Worm (Caenorhabditis elegans): ENCODE measurements around the gene Y76B12C.8.

DNA sequence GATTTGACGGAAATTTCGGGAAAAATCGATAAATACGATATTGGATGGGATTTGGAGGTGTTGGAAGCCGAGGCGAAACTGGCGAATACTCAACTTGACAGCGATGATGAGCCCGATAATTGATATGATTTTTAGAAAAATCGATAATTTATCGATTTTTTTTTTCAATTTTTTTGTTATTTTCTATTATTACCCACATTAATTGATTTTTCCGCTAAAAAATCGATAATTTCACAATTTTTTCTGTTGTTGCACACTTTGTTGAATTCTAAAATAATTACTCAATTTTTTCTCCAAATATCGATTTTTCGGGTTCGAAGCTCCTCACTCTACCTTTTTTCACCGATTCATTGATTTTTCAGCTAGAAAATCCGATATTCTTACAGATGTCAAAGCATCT, 10.4 kb upstream of the Y76B12C.8 start, which contains the start of gene Y48A5A.3:
- TF ChIP-seq tbx-2 (tag; optimal IDR thresholded peaks at IDR 0.05) (no peak), madf-2 (tag; optimal IDR thresholded peaks at IDR 0.05) (no peak), ets-4 (tag; optimal IDR thresholded peaks at IDR 0.05) (no peak), lin-11 (tag; optimal IDR thresholded peaks at IDR 0.05) (no peak), sox-2 (GFP tag; IDR thresholded peaks at IDR 0.05) (no peak), nhr-11 (tag; optimal IDR thresholded peaks at IDR 0.05) (no peak), ceh-18 (tag; optimal IDR thresholded peaks at IDR 0.05) (no peak)
